Worm (Caenorhabditis elegans): Measurements from ENCODE around the gene C07A12.7.

The C07A12.7 gene

ce11 chrX:4544543-4544942 lies 22.6 kb upstream of the C07A12.7 start, which contains the start of gene C07A12.2:
C07A12.2 (plus strand) TSS chrX:4544843.
- TF ChIP-seq lin-39 (tag; optimal IDR thresholded peaks at IDR 0.05), result no peak
- TF ChIP-seq R02D3.7 (tag; optimal IDR thresholded peaks at IDR 0.05), result no peak
- no peak for TF ChIP-seq crh-2 (tag; optimal IDR thresholded peaks at IDR 0.05)
- TF ChIP-seq peb-1 (tag; optimal IDR thresholded peaks at IDR 0.05), result no peak
- TF ChIP-seq ztf-11 (tag; optimal IDR thresholded peaks at IDR 0.05), result no peak
- no peak for TF ChIP-seq nhr-77 (tag; optimal IDR thresholded peaks at IDR 0.05)
- TF ChIP-seq gmeb-1 (tag; optimal IDR thresholded peaks at IDR 0.05), result no peak

- TF ChIP-seq unc-62 (GFP tag; optimal IDR thresholded peaks at IDR 0.05) (no peak), C34F6.9 (tag; optimal IDR thresholded peaks at IDR 0.05) (no peak), nhr-10 (tag; optimal IDR thresholded peaks at IDR 0.05) (no peak), dmd-4 (tag; optimal IDR thresholded peaks at IDR 0.05) (no peak), R02D3.7 (tag; optimal IDR thresholded peaks at IDR 0.05) (no peak), nhr-77 (tag; optimal IDR thresholded peaks at IDR 0.05) (no peak), aly-2 (tag; optimal IDR thresholded peaks at IDR 0.05) (no peak), unc-55 (GFP tag; optimal IDR thresholded peaks at IDR 0.05) (no peak), lin-39 (tag; optimal IDR thresholded peaks at IDR 0.05) (no peak), nhr-11 (tag; optimal IDR thresholded peaks at IDR 0.05) (no peak), unc-39 (tag; optimal IDR thresholded peaks at IDR 0.05) (no peak), nhr-23 (tag; optimal IDR thresholded peaks at IDR 0.05) (no peak), sma-9 (GFP tag; optimal IDR thresholded peaks at IDR 0.05) (no peak), sma-9 (tag; optimal IDR thresholded peaks at IDR 0.05) (no peak), egl-27 (tag; optimal IDR thresholded peaks at IDR 0.05) (no peak), nhr-21 (tag; optimal IDR thresholded peaks at IDR 0.05) (no peak), nhr-237 (tag; optimal IDR thresholded peaks at IDR 0.05) (no peak), nhr-12 (tag; optimal IDR thresholded peaks at IDR 0.05) (no peak), sem-4 (tag; optimal IDR thresholded peaks at IDR 0.05) (no peak)
Measured at ce11 chrX:4534112-4534511, 12.2 kb upstream of the C07A12.7 start.

- TF ChIP-seq sma-9 (GFP tag; optimal IDR thresholded peaks at IDR 0.05), result peak; percentile 95
- TF ChIP-seq sma-9 (tag; optimal IDR thresholded peaks at IDR 0.05), result no peak
- no peak for TF ChIP-seq snpc-4 (tag; optimal IDR thresholded peaks at IDR 0.05)
- peak; percentile 39 for TF ChIP-seq nhr-6 (tag; optimal IDR thresholded peaks at IDR 0.05)
- TF ChIP-seq egl-27 (tag; optimal IDR thresholded peaks at IDR 0.05), result no peak
- TF ChIP-seq C34F6.9 (tag; optimal IDR thresholded peaks at IDR 0.05), result peak; percentile 62
- no peak for TF ChIP-seq unc-62 (GFP tag; optimal IDR thresholded peaks at IDR 0.05)
- TF ChIP-seq fos-1 (tag; optimal IDR thresholded peaks at IDR 0.05), result peak; percentile 66
- peak; percentile 60 for TF ChIP-seq blmp-1 (tag; optimal IDR thresholded peaks at IDR 0.05; ENCODE audit: insufficient read depth)
- TF ChIP-seq elt-1 (tag; optimal IDR thresholded peaks at IDR 0.05), result no peak
- peak; percentile 57 for TF ChIP-seq crh-2 (tag; optimal IDR thresholded peaks at IDR 0.05)
- TF ChIP-seq skn-1 (tag; optimal IDR thresholded peaks at IDR 0.05), result no peak
- peak; percentile 50 to 57 for TF ChIP-seq mdl-1 (tag; optimal IDR thresholded peaks at IDR 0.05)
- TF ChIP-seq lin-11 (tag; optimal IDR thresholded peaks at IDR 0.05), result no peak
- TF ChIP-seq sma-3 (GFP tag; optimal IDR thresholded peaks at IDR 0.05), result peak; percentile 71
- peak in 1 of 2 experiments; percentile 57 for TF ChIP-seq lsy-2 (tag; optimal IDR thresholded peaks at IDR 0.05)
- TF ChIP-seq unc-39 (tag; optimal IDR thresholded peaks at IDR 0.05), result no peak
- peak; percentile 63 for TF ChIP-seq gmeb-1 (tag; optimal IDR thresholded peaks at IDR 0.05)
- peak; percentile 87 for TF ChIP-seq nhr-25 (tag; optimal IDR thresholded peaks at IDR 0.05)
- peak; percentile 23 for TF ChIP-seq ztf-4 (tag; optimal IDR thresholded peaks at IDR 0.05)
- peak; percentile 94 for TF ChIP-seq nhr-129 (tag; optimal IDR thresholded peaks at IDR 0.05)
- peak; percentile 34 for TF ChIP-seq Y55F3AM.14 (GFP tag; optimal IDR thresholded peaks at IDR 0.05)
- no peak for TF ChIP-seq lin-39 (tag; optimal IDR thresholded peaks at IDR 0.05)
- no peak for TF ChIP-seq ztf-1 (GFP tag; conservative IDR thresholded peaks at IDR 0.05)
- peak; percentile 88 for TF ChIP-seq nhr-21 (tag; optimal IDR thresholded peaks at IDR 0.05)
- TF ChIP-seq nhr-10 (tag; optimal IDR thresholded peaks at IDR 0.05), result peak; percentile 18
- TF ChIP-seq ama-1 (optimal IDR thresholded peaks at IDR 0.05), result peak; percentile 3
- TF ChIP-seq F13H6.1 (tag; optimal IDR thresholded peaks at IDR 0.05), result peak; percentile 82
- no peak for TF ChIP-seq nhr-11 (tag; optimal IDR thresholded peaks at IDR 0.05)
- TF ChIP-seq ztf-11 (tag; optimal IDR thresholded peaks at IDR 0.05), result no peak
- no peak for TF ChIP-seq nhr-77 (tag; optimal IDR thresholded peaks at IDR 0.05)
- TF ChIP-seq nhr-12 (tag; optimal IDR thresholded peaks at IDR 0.05), result no peak
Measured at ce11 chrX:4532160-4532741, 10.3 kb upstream of the C07A12.7 start, which contains the start of gene nhr-35. nhr-35 (plus strand) TSS chrX:4532691.

Data from whole organism, L2 larva.